Worm (Caenorhabditis elegans) whole organism, young adult: ENCODE data around the gene best-23.

Experiments used
- F39B2.1 ChIP-seq: fragments of 200-800 bp; sonication (Bioruptor generic); IDR thresholded peaks from 2 replicates; pipeline ENCODE4 v1.3.6; 2022; ENCODE audit warnings: missing genetic modification reagents, missing genetic modification characterization, missing compliant biosample characterization
- F57C9.4 ChIP-seq: sonication (generic microtip); optimal IDR thresholded peaks from 2 replicates; lab custom pipeline; 2017; ENCODE audit warnings: mild to moderate bottlenecking, missing genetic modification characterization, missing compliant biosample characterization
- T26A5.8 ChIP-seq: sonication (generic microtip); optimal IDR thresholded peaks from 2 replicates; lab custom pipeline; 2016; ENCODE audit warnings: missing genetic modification characterization, missing compliant biosample characterization
- ama-1 ChIP-seq, 3 experiments: fragments of 150-350 bp in 1 of 3; sonication (generic microtip) in 2 of 3; optimal IDR thresholded peaks; 2 replicates each; lab custom pipeline; 2014 to 2018; ENCODE audit warnings: missing biosample characterization in 2 of 3, missing genetic modification characterization in 2 of 3, missing genetic modification reagents in 2 of 3
- chd-7 ChIP-seq: sonication (generic microtip); optimal IDR thresholded peaks from 2 replicates; lab custom pipeline; 2016; ENCODE audit warnings: mild to moderate bottlenecking, missing genetic modification characterization, moderate library complexity, missing compliant biosample characterization
- ets-4 ChIP-seq: fragments of 200-800 bp; sonication (Bioruptor generic); optimal IDR thresholded peaks from 2 replicates; lab custom pipeline; 2018; ENCODE audit warnings: mild to moderate bottlenecking, missing genetic modification characterization, missing compliant biosample characterization
- lin-26 ChIP-seq: fragments of 200-800 bp; sonication (Bioruptor generic); IDR thresholded peaks from 2 replicates; pipeline ENCODE4 v1.3.6; 2022; ENCODE audit warnings: missing genetic modification reagents, missing genetic modification characterization, missing compliant biosample characterization
- lin-40 ChIP-seq: sonication (generic microtip); optimal IDR thresholded peaks from 2 replicates; lab custom pipeline; 2016; ENCODE audit warnings: missing genetic modification characterization, mild to moderate bottlenecking, missing compliant biosample characterization, missing genotype, missing genetic modification reagents

DNA sequence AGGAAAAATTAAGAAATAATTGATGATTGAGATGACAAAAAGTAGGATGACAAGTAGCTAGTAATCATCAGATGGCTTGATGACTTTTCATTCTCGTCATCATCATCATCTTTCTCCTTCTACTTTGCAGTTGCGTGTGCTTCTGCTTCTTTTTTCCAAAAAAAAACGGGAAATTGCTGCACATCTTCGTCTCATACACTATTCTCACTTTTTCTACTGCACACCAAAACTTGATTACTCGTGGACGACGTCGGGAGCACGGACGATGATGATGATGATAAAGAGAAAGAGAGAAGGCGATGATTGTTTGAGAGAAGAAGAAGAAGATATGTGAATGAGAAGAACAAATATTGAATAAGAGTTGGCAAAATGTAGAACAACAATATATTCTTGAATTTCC is 13.8 kb upstream of the best-23 start:
- TF ChIP-seq F57C9.4 (tag; lab: Kevin White, UChicago) (no peak), F39B2.1 (no peak), chd-7 (no peak), ama-1 (optimal IDR thresholded peaks at IDR 0.05; lab: Kevin White, UChicago) (no peak), ama-1 (GFP tag; optimal IDR thresholded peaks at IDR 0.05; lab: Kevin White, UChicago) (no peak), lin-26 (GFP tag; lab: Robert Waterston, UW) (no peak), T26A5.8 (tag; lab: Kevin White, UChicago) (no peak), ets-4 (GFP tag; lab: Kevin White, UChicago) (no peak), lin-40 (tag; lab: Kevin White, UChicago) (no peak)
